Worm (Caenorhabditis elegans) whole organism, mixed stage, embryonic: Measurements from ENCODE around the gene idpp-14.

Experiments used
- ceh-39 ChIP-seq: fragments of 150-350 bp; optimal IDR thresholded peaks from 2 replicates; lab custom pipeline; 2014; ENCODE audit warnings: missing biosample characterization, missing genetic modification characterization
- ces-1 ChIP-seq: fragments of 150-350 bp; optimal IDR thresholded peaks from 2 replicates; lab custom pipeline; 2014; ENCODE audit warnings: missing biosample characterization, missing genetic modification reagents, missing genetic modification characterization
- elt-3 ChIP-seq: fragments of 150-350 bp; optimal IDR thresholded peaks from 2 replicates; lab custom pipeline; 2014; ENCODE audit warnings: missing biosample characterization, missing genetic modification characterization
- lsy-2 ChIP-seq: fragments of 150-350 bp; optimal IDR thresholded peaks from 2 replicates; lab custom pipeline; 2014; ENCODE audit warnings: missing biosample characterization, missing genetic modification characterization
- nhr-237 ChIP-seq: fragments of 150-350 bp; optimal IDR thresholded peaks from 2 replicates; lab custom pipeline; 2014; ENCODE audit warnings: missing biosample characterization, missing genetic modification characterization
- snpc-4 ChIP-seq: fragments of 150-350 bp; optimal IDR thresholded peaks from 2 replicates; lab custom pipeline; 2014; ENCODE audit warnings: missing biosample characterization, missing genetic modification characterization
- unc-62 ChIP-seq: fragments of 150-350 bp; optimal IDR thresholded peaks from 2 replicates; lab custom pipeline; 2014; ENCODE audit warnings: missing biosample characterization, missing genetic modification reagents, missing genetic modification characterization
- ztf-11 ChIP-seq: fragments of 150-350 bp; optimal IDR thresholded peaks from 2 replicates; lab custom pipeline; 2014; ENCODE audit warnings: missing biosample characterization, missing genetic modification characterization

ce11 chrX:16124794-16125193 is 42.6 kb downstream of the idpp-14 start:
- TF ChIP-seq ceh-39 (tag; lab: Kevin White, UChicago) (no peak), nhr-237 (tag; lab: Kevin White, UChicago) (no peak), lsy-2 (tag; lab: Kevin White, UChicago) (no peak), snpc-4 (no peak), unc-62 (GFP tag; lab: Kevin White, UChicago) (no peak), elt-3 (no peak), ztf-11 (tag; lab: Kevin White, UChicago) (no peak), ces-1 (GFP tag; lab: Kevin White, UChicago) (no peak)
